Fruit fly (Drosophila melanogaster): ENCODE measurements around the gene CG14325.

The CG14325 gene

DNA sequence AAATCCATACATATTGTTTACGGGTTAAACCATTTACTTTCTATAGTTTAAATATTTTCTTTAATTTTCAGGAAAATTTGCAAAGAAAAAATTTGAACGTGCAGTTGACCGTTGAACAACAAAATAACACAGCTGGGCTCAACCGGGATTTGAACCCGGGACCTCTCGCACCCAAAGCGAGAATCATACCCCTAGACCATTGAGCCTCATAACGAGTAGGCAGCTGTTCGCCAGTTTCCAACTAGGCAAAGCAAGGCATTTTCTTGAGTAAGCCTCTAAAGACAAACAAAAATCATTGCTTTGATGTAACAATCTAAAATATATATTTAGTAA is 9.0 kb upstream of the CG14325 start (continued):
- no peak for TF ChIP-seq CG12942 (GFP tag; optimal IDR thresholded peaks at IDR 0.05)
- TF ChIP-seq CG7928 (GFP tag; optimal IDR thresholded peaks at IDR 0.05): no peak
- no peak for TF ChIP-seq CG7556 (GFP tag; optimal IDR thresholded peaks at IDR 0.05)
- no peak for TF ChIP-seq CG1024 (GFP tag; IDR thresholded peaks at IDR 0.05)
- TF ChIP-seq CG18011 (GFP tag; optimal IDR thresholded peaks at IDR 0.05): no peak
- TF ChIP-seq ranshi (GFP tag; IDR thresholded peaks at IDR 0.05): no peak
- no peak for TF ChIP-seq cwo (GFP tag; optimal IDR thresholded peaks at IDR 0.05)
- no peak for TF ChIP-seq luna (GFP tag; optimal IDR thresholded peaks at IDR 0.05)
- no peak for TF ChIP-seq pum (GFP tag; optimal IDR thresholded peaks at IDR 0.05)
- TF ChIP-seq ftz-f1 (GFP tag; optimal IDR thresholded peaks at IDR 0.05): no peak
- no peak for TF ChIP-seq CG32767 (GFP tag; IDR thresholded peaks at IDR 0.05)
- TF ChIP-seq CG13123 (GFP tag; optimal IDR thresholded peaks at IDR 0.05): no peak
- TF ChIP-seq seq (GFP tag; IDR thresholded peaks at IDR 0.05): no peak
- TF ChIP-seq bcd (GFP tag; optimal IDR thresholded peaks at IDR 0.05): no peak
- TF ChIP-seq NC2β (GFP tag; optimal IDR thresholded peaks at IDR 0.05): no peak
- TF ChIP-seq Bteb2 (GFP tag; optimal IDR thresholded peaks at IDR 0.05): no peak
- no peak for TF ChIP-seq mam (GFP tag; optimal IDR thresholded peaks at IDR 0.05)
- TF ChIP-seq nom (GFP tag; optimal IDR thresholded peaks at IDR 0.05): peak; percentile 47
- peak; percentile 90 for TF ChIP-seq tna (GFP tag; IDR thresholded peaks at IDR 0.05; ENCODE audit: partially characterized antibody)
- no peak for TF ChIP-seq CG3281 (GFP tag; optimal IDR thresholded peaks at IDR 0.05)
- TF ChIP-seq MESR4 (GFP tag; optimal IDR thresholded peaks at IDR 0.05): no peak
- peak; percentile 81 for TF ChIP-seq Bgb (GFP tag; IDR thresholded peaks at IDR 0.05; ENCODE audit: partially characterized antibody)
- no peak for TF ChIP-seq CG31224 (GFP tag; IDR thresholded peaks at IDR 0.05)
- no peak for TF ChIP-seq Gsc (GFP tag; IDR thresholded peaks at IDR 0.05)
- TF ChIP-seq CG33213 (GFP tag; optimal IDR thresholded peaks at IDR 0.05): no peak
- no peak for TF ChIP-seq CG10654 (GFP tag; optimal IDR thresholded peaks at IDR 0.05)
- TF ChIP-seq CkIIα-i1 (GFP tag; IDR thresholded peaks at IDR 0.05): no peak
- no peak for TF ChIP-seq stc (GFP tag; IDR thresholded peaks at IDR 0.05)
- TF ChIP-seq CG12071 (GFP tag; optimal IDR thresholded peaks at IDR 0.05): no peak
- TF ChIP-seq PHDP (tag; optimal IDR thresholded peaks at IDR 0.05): no peak
- TF ChIP-seq lab (GFP tag; optimal IDR thresholded peaks at IDR 0.05): no peak
- peak; percentile 78 for TF ChIP-seq Scr (GFP tag; IDR thresholded peaks at IDR 0.05; ENCODE audit: partially characterized antibody)
- no peak for TF ChIP-seq ssp (GFP tag; IDR thresholded peaks at IDR 0.05)
- TF ChIP-seq CG30403 (GFP tag; optimal IDR thresholded peaks at IDR 0.05): no peak
- TF ChIP-seq br (optimal IDR thresholded peaks at IDR 0.05): no peak
- no peak for TF ChIP-seq CG3838 (GFP tag; optimal IDR thresholded peaks at IDR 0.05)
- TF ChIP-seq repo (GFP tag; optimal IDR thresholded peaks at IDR 0.05): no peak
- no peak for TF ChIP-seq CG31388 (GFP tag; optimal IDR thresholded peaks at IDR 0.05)
- TF ChIP-seq ac (GFP tag; optimal IDR thresholded peaks at IDR 0.05): no peak
- TF ChIP-seq Chrac-16 (GFP tag; optimal IDR thresholded peaks at IDR 0.05): no peak
- no peak for TF ChIP-seq ttk (GFP tag; IDR thresholded peaks at IDR 0.05)
- no peak for TF ChIP-seq CG1832 (GFP tag; optimal IDR thresholded peaks at IDR 0.05)
- peak; percentile 68; the same call in 1 of the 4 replicates for TF ChIP-seq chinmo (GFP tag; IDR thresholded peaks at IDR 0.05; ENCODE audit: partially characterized antibody)
- TF ChIP-seq dati (GFP tag; IDR thresholded peaks at IDR 0.05): no peak
- no peak for TF ChIP-seq lola (GFP tag; optimal IDR thresholded peaks at IDR 0.05)
- TF ChIP-seq CG15479 (GFP tag; optimal IDR thresholded peaks at IDR 0.05): no peak
- TF ChIP-seq CG17328 (GFP tag; IDR thresholded peaks at IDR 0.05): no peak
- no peak for TF ChIP-seq CG1602 (GFP tag; optimal IDR thresholded peaks at IDR 0.05)
- no peak for TF ChIP-seq Nf-YC (tag; optimal IDR thresholded peaks at IDR 0.05)
- peak; percentile 47; the same call in 1 of the 2 replicates for TF ChIP-seq hbn (GFP tag; IDR thresholded peaks at IDR 0.05; ENCODE audit: partially characterized antibody)
- TF ChIP-seq dan (GFP tag; IDR thresholded peaks at IDR 0.05): no peak
- TF ChIP-seq Ada2b (GFP tag; IDR thresholded peaks at IDR 0.05): no peak
- TF ChIP-seq CG7357 (GFP tag; IDR thresholded peaks at IDR 0.05): no peak
